Fruit fly (Drosophila melanogaster): ENCODE results near the gene CG9016.
A peak's percentile ranks its signal among the peaks of the same experiment; 100 is the strongest.

The CG9016 gene

dm6 chr2L:5902898-5903297 lies 20.6 kb downstream of the CG9016 start:
- no peak for TF ChIP-seq noc (tag; optimal IDR thresholded peaks at IDR 0.05)

dm6 chr2L:5901553-5901952 lies 21.9 kb downstream of the CG9016 start:
- no peak for TF ChIP-seq noc (tag; optimal IDR thresholded peaks at IDR 0.05)

dm6 chr2L:5899170-5899708 lies 24.2 kb downstream of the CG9016 start:
- TF ChIP-seq noc (tag; optimal IDR thresholded peaks at IDR 0.05) = no peak

- TF ChIP-seq noc (tag; optimal IDR thresholded peaks at IDR 0.05) = no peak
These were observed 28.9 kb downstream of the CG9016 start for dm6 chr2L:5894533-5894932.

dm6 chr2L:5893796-5894195 lies 29.7 kb downstream of the CG9016 start, which contains the start of gene Acp26Aa:
Gene Acp26Aa, minus strand, starts transcription at chr2L:5893896.
- no peak for TF ChIP-seq noc (tag; optimal IDR thresholded peaks at IDR 0.05)

- no peak for TF ChIP-seq noc (tag; optimal IDR thresholded peaks at IDR 0.05)
These were observed 30.7 kb downstream of the CG9016 start, which contains the start of gene Acp26Ab for dm6 chr2L:5892762-5893161. Gene Acp26Ab, minus strand, starts transcription at chr2L:5892862.

dm6 chr2L:5890556-5890955 lies 32.9 kb downstream of the CG9016 start:
- no peak for TF ChIP-seq noc (tag; optimal IDR thresholded peaks at IDR 0.05)

- TF ChIP-seq noc (tag; optimal IDR thresholded peaks at IDR 0.05) = no peak
These were observed 36.5 kb downstream of the CG9016 start for dm6 chr2L:5886955-5887354.

- no peak for TF ChIP-seq noc (tag; optimal IDR thresholded peaks at IDR 0.05)
These were observed 37.8 kb downstream of the CG9016 start, which contains the start of gene CG9029 for dm6 chr2L:5885702-5886101. Gene CG9029, plus strand, starts transcription at chr2L:5886002.

dm6 chr2L:5884674-5885073 lies 38.8 kb downstream of the CG9016 start, which contains the start of the genes Sfp26Ac and CG43185:
Gene Sfp26Ac, minus strand, starts transcription at chr2L:5884774.
Gene CG43185, plus strand, starts transcription at chr2L:5884888.
- no peak for TF ChIP-seq noc (tag; optimal IDR thresholded peaks at IDR 0.05)

dm6 chr2L:5883441-5883840 lies 40.0 kb downstream of the CG9016 start, which contains the start of gene CG44574:
Gene CG44574, plus strand, starts transcription at chr2L:5883741.
- TF ChIP-seq noc (tag; optimal IDR thresholded peaks at IDR 0.05) = no peak

dm6 chr2L:5881181-5881580 lies 42.3 kb downstream of the CG9016 start:
- TF ChIP-seq noc (tag; optimal IDR thresholded peaks at IDR 0.05) = no peak

dm6 chr2L:5879363-5879934 lies 44.0 kb downstream of the CG9016 start, which contains the start of gene rau:
Gene rau, minus strand, starts transcription at chr2L:5879498.
- peak; percentile 65 for TF ChIP-seq noc (tag; optimal IDR thresholded peaks at IDR 0.05)

dm6 chr2L:5876474-5877067 lies 46.9 kb downstream of the CG9016 start:
- TF ChIP-seq noc (tag; optimal IDR thresholded peaks at IDR 0.05) = peak; percentile 49
